Fruit fly (Drosophila melanogaster) whole organism, embryonic: Measurements from ENCODE around the gene CG8958.

Experiments
- Atf3 ChIP-seq: fragments of 200-800 bp; sonication (Bioruptor generic); optimal IDR thresholded peaks from 3 replicates; lab custom pipeline; 2016; ENCODE audit warnings: missing biosample characterization, missing genetic modification characterization
- B-H1 ChIP-seq: fragments of 200-800 bp; sonication (Bioruptor generic); IDR thresholded peaks from 3 replicates; pipeline ENCODE4 v1.3.6; 2022; ENCODE audit warnings: missing biosample characterization, missing genetic modification characterization
- Blimp-1 ChIP-seq: fragments of 200-800 bp; sonication (Bioruptor generic); optimal IDR thresholded peaks from 3 replicates; lab custom pipeline; 2018; ENCODE audit warnings: missing biosample characterization, missing genetic modification characterization, mild to moderate bottlenecking, moderate library complexity, missing genetic modification reagents
- C15 ChIP-seq: fragments of 200-800 bp; sonication (Bioruptor generic); IDR thresholded peaks from 3 replicates; pipeline ENCODE4 v1.3.6; 2022; ENCODE audit warnings: missing biosample characterization, missing genetic modification characterization
- CG10267 ChIP-seq: fragments of 200-800 bp; sonication (Bioruptor generic); optimal IDR thresholded peaks from 2 replicates; lab custom pipeline; 2018; ENCODE audit warnings: missing biosample characterization, mild to moderate bottlenecking, missing genetic modification characterization, moderate library complexity
- CG10321 ChIP-seq: fragments of 200-800 bp; sonication (Bioruptor generic); IDR thresholded peaks from 2 replicates; pipeline ENCODE4 v1.3.6; 2022; ENCODE audit warnings: missing biosample characterization, missing genetic modification characterization
- CG10431 ChIP-seq: fragments of 200-800 bp; sonication (Bioruptor generic); optimal IDR thresholded peaks from 3 replicates; lab custom pipeline; 2018; ENCODE audit warnings: missing biosample characterization, mild to moderate bottlenecking, missing genetic modification characterization
- CG10462 ChIP-seq: fragments of 200-800 bp; sonication (Bioruptor generic); optimal IDR thresholded peaks from 2 replicates; lab custom pipeline; 2016; ENCODE audit warnings: missing biosample characterization, missing genetic modification characterization
- CG11247 ChIP-seq: fragments of 200-800 bp; sonication (Bioruptor generic); IDR thresholded peaks from 2 replicates; pipeline ENCODE4 v1.3.6; 2022; ENCODE audit warnings: missing biosample characterization, missing genetic modification characterization
- CG14965 ChIP-seq: fragments of 200-800 bp; sonication (Bioruptor generic); optimal IDR thresholded peaks from 2 replicates; lab custom pipeline; 2016; ENCODE audit warnings: missing biosample characterization, missing genetic modification characterization, borderline replicate concordance
- CG15696 ChIP-seq: fragments of 200-800 bp; sonication (Bioruptor generic); optimal IDR thresholded peaks from 2 replicates; lab custom pipeline; 2019; ENCODE audit warnings: missing biosample characterization, mild to moderate bottlenecking, missing genetic modification characterization, moderate library complexity
- CG1602 ChIP-seq: fragments of 200-800 bp; sonication (Bioruptor generic); optimal IDR thresholded peaks from 3 replicates; lab custom pipeline; 2016; ENCODE audit warnings: missing biosample characterization, missing genetic modification characterization
- CG1603 ChIP-seq: fragments of 200-800 bp; sonication (Bioruptor generic); optimal IDR thresholded peaks from 2 replicates; lab custom pipeline; 2019; ENCODE audit warnings: missing biosample characterization, mild to moderate bottlenecking, missing genetic modification characterization, moderate library complexity
- CG17359 ChIP-seq: fragments of 200-800 bp; sonication (Bioruptor generic); optimal IDR thresholded peaks from 3 replicates; lab custom pipeline; 2018; ENCODE audit warnings: missing biosample characterization, mild to moderate bottlenecking, missing genetic modification characterization, moderate library complexity
- CG2875 ChIP-seq: fragments of 200-800 bp; sonication (Bioruptor generic); optimal IDR thresholded peaks from 2 replicates; lab custom pipeline; 2017; ENCODE audit warnings: missing biosample characterization, mild to moderate bottlenecking, missing genetic modification characterization, missing genetic modification reagents
- CG2889 ChIP-seq: fragments of 200-800 bp; sonication (Bioruptor generic); IDR thresholded peaks from 3 replicates; pipeline ENCODE4 v1.3.6; 2022; ENCODE audit warnings: missing biosample characterization, missing genetic modification characterization
- CG32532 ChIP-seq: fragments of 200-800 bp; sonication (Bioruptor generic); IDR thresholded peaks from 2 replicates; pipeline ENCODE4 v1.3.6; 2022; ENCODE audit warnings: missing biosample characterization, missing genetic modification characterization
- CG3847 ChIP-seq: fragments of 200-800 bp; sonication (Bioruptor generic); IDR thresholded peaks from 2 replicates; pipeline ENCODE4 v1.3.6; 2022; ENCODE audit warnings: missing biosample characterization, missing genetic modification characterization
- CG4424 ChIP-seq: fragments of 200-800 bp; sonication (Bioruptor generic); optimal IDR thresholded peaks from 3 replicates; lab custom pipeline; 2016; ENCODE audit warnings: missing biosample characterization, missing genetic modification characterization
- CG6254 ChIP-seq: fragments of 200-800 bp; sonication (Bioruptor generic); optimal IDR thresholded peaks from 3 replicates; lab custom pipeline; 2017; ENCODE audit warnings: mild to moderate bottlenecking, missing biosample characterization, missing genetic modification reagents, missing genetic modification characterization
- CG6813 ChIP-seq: fragments of 200-800 bp; sonication (Bioruptor generic); optimal IDR thresholded peaks from 2 replicates; lab custom pipeline; 2017; ENCODE audit warnings: missing biosample characterization, missing genetic modification characterization, mild to moderate bottlenecking, moderate library complexity, missing genetic modification reagents
- CG7271 ChIP-seq: fragments of 200-800 bp; sonication (Bioruptor generic); optimal IDR thresholded peaks from 2 replicates; lab custom pipeline; 2018; ENCODE audit warnings: missing biosample characterization, mild to moderate bottlenecking, missing genetic modification characterization, moderate library complexity
- CG9817 ChIP-seq: fragments of 200-800 bp; sonication (Bioruptor generic); optimal IDR thresholded peaks from 2 replicates; lab custom pipeline; 2018; ENCODE audit warnings: missing biosample characterization, mild to moderate bottlenecking, missing genetic modification characterization, moderate library complexity
- CG9932 ChIP-seq: fragments of 200-800 bp; sonication (Bioruptor generic); IDR thresholded peaks from 2 replicates; pipeline ENCODE4 v1.3.6; 2022; ENCODE audit warnings: missing biosample characterization, missing genetic modification characterization
- Doc3 ChIP-seq: fragments of 200-800 bp; sonication (Bioruptor generic); IDR thresholded peaks from 3 replicates; pipeline ENCODE4 v1.3.6; 2022; ENCODE audit warnings: missing biosample characterization, missing genetic modification characterization; ENCODE audit not compliant: partially characterized antibody
- Gug ChIP-seq: fragments of 200-800 bp; sonication (Bioruptor generic); IDR thresholded peaks from 4 replicates; pipeline ENCODE4 v1.3.6; 2022; ENCODE audit warnings: missing biosample characterization, missing genetic modification characterization
- Kr ChIP-seq: fragments of 200-800 bp; sonication (Bioruptor generic); optimal IDR thresholded peaks from 2 replicates; lab custom pipeline; 2017; ENCODE audit warnings: missing biosample characterization, mild to moderate bottlenecking, missing genetic modification characterization
- Lim3 ChIP-seq: fragments of 200-800 bp; sonication (Bioruptor generic); IDR thresholded peaks from 2 replicates; pipeline ENCODE4 v1.3.6; 2022; ENCODE audit warnings: missing biosample characterization, missing genetic modification characterization
- PHDP ChIP-seq: fragments of 200-800 bp; sonication (Bioruptor generic); optimal IDR thresholded peaks from 3 replicates; lab custom pipeline; 2018; ENCODE audit warnings: missing biosample characterization, mild to moderate bottlenecking, missing genetic modification characterization, moderate library complexity
- TFAM ChIP-seq: fragments of 200-800 bp; sonication (Bioruptor generic); optimal IDR thresholded peaks from 2 replicates; lab custom pipeline; 2017; ENCODE audit warnings: missing biosample characterization, missing genetic modification characterization, inconsistent platforms
- Trl ChIP-seq, 3 experiments: fragments of >200 bp in 2 of 3; fragments of 200-800 bp in 1 of 3; sonication (Bioruptor generic) in 1 of 3; optimal IDR thresholded peaks; 2 replicates in 1 of 3; 3 replicates in 2 of 3; lab custom pipeline; 2016 to 2017; ENCODE audit warnings: missing biosample characterization in 1 of 3, missing genetic modification characterization in 1 of 3
- Xbp1 ChIP-seq: fragments of 200-800 bp; sonication (Bioruptor generic); optimal IDR thresholded peaks from 3 replicates; lab custom pipeline; 2016; ENCODE audit warnings: missing biosample characterization, mild to moderate bottlenecking, missing genetic modification characterization
- abd-A ChIP-seq: fragments of 200-800 bp; sonication (Bioruptor generic); optimal IDR thresholded peaks from 3 replicates; lab custom pipeline; 2019; ENCODE audit warnings: missing biosample characterization, mild to moderate bottlenecking, missing genetic modification characterization, moderate library complexity
- ac ChIP-seq: fragments of 200-800 bp; sonication (Bioruptor generic); optimal IDR thresholded peaks from 3 replicates; lab custom pipeline; 2017; ENCODE audit warnings: missing biosample characterization, mild to moderate bottlenecking, missing genetic modification characterization
- bsh ChIP-seq, 2 experiments: fragments of 200-800 bp; sonication (Bioruptor generic); optimal IDR thresholded peaks; 2 replicates each; lab custom pipeline; 2017 to 2018; ENCODE audit warnings: mild to moderate bottlenecking in 2 of 2, missing biosample characterization in 2 of 2, missing genetic modification characterization in 2 of 2, moderate library complexity in 1 of 2
- cg ChIP-seq: fragments of 200-800 bp; sonication (Bioruptor generic); optimal IDR thresholded peaks from 3 replicates; lab custom pipeline; 2019; ENCODE audit warnings: missing biosample characterization, mild to moderate bottlenecking, missing genetic modification characterization, moderate library complexity
- chm ChIP-seq: fragments of 200-800 bp; sonication (Bioruptor generic); IDR thresholded peaks from 2 replicates; pipeline ENCODE4 v1.3.6; 2022; ENCODE audit warnings: missing biosample characterization, missing genetic modification characterization
- crol ChIP-seq: fragments of 200-800 bp; sonication (Bioruptor generic); IDR thresholded peaks from 2 replicates; pipeline ENCODE4 v1.3.6; 2022; ENCODE audit warnings: missing biosample characterization, missing genetic modification characterization
- ems ChIP-seq: fragments of 200-800 bp; sonication (Bioruptor generic); optimal IDR thresholded peaks from 3 replicates; lab custom pipeline; 2016; ENCODE audit warnings: missing biosample characterization, missing genetic modification characterization
- kni ChIP-seq: fragments of 200-800 bp; sonication (Bioruptor generic); optimal IDR thresholded peaks from 3 replicates; lab custom pipeline; 2017; ENCODE audit warnings: mild to moderate bottlenecking, missing biosample characterization, missing genetic modification reagents, missing genetic modification characterization
- onecut ChIP-seq: fragments of 200-800 bp; sonication (Bioruptor generic); IDR thresholded peaks from 2 replicates; pipeline ENCODE4 v1.3.6; 2022; ENCODE audit warnings: missing biosample characterization, missing genetic modification characterization
- pnt ChIP-seq: fragments of 200-800 bp; sonication (Bioruptor generic); optimal IDR thresholded peaks from 3 replicates; lab custom pipeline; 2016; ENCODE audit warnings: missing biosample characterization, missing genetic modification characterization
- ro ChIP-seq: fragments of 200-800 bp; sonication (Bioruptor generic); IDR thresholded peaks from 2 replicates; pipeline ENCODE4 v1.3.6; 2022; ENCODE audit warnings: missing biosample characterization, missing genetic modification characterization
- sens-2 ChIP-seq: fragments of 200-800 bp; sonication (Bioruptor generic); IDR thresholded peaks from 2 replicates; pipeline ENCODE4 v1.3.6; 2022; ENCODE audit warnings: missing biosample characterization, missing genetic modification characterization
- sob ChIP-seq: fragments of 200-800 bp; sonication (Bioruptor generic); IDR thresholded peaks from 2 replicates; pipeline ENCODE4 v1.3.6; 2022; ENCODE audit warnings: missing biosample characterization, missing genetic modification characterization
- tx ChIP-seq: fragments of 200-800 bp; sonication (Bioruptor generic); optimal IDR thresholded peaks from 2 replicates; lab custom pipeline; 2016; ENCODE audit warnings: missing biosample characterization, missing genetic modification characterization
- yki ChIP-seq: fragments of >200 bp; optimal IDR thresholded peaks from 3 replicates; lab custom pipeline; 2018

Gene CG8958

DNA sequence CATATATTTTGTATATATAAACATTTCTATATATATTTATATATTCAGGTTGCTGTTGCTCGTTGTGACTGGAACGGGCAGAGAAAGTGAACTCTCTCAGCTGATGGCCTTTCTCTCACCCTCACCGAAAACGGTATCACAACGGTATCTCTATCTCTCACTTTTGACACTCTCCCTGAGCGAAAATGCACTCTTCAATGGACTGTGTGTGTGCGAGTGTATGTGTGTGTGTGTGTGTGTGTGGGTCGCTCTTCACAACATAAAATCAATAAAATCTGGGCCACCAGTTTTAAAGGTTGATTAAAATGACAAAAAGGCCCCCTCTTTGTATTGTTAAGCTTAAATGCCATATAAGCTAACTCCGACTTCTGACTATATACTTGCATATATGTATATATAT, 4.5 kb downstream of the CG8958 start (continued):
- no peak for TF ChIP-seq CG7271 (tag; lab: Kevin White, UChicago)
- TF ChIP-seq yki (lab: Kevin White, UChicago): peak; percentile 13
- TF ChIP-seq B-H1 (GFP tag; lab: Robert Waterston, UW): no peak
- TF ChIP-seq Gug (GFP tag; lab: Robert Waterston, UW): no peak
- TF ChIP-seq CG32532: no peak
- TF ChIP-seq CG10431: no peak
- TF ChIP-seq PHDP (tag; lab: Kevin White, UChicago): no peak
- no peak for TF ChIP-seq CG3847 (GFP tag; lab: Robert Waterston, UW)
- no peak for TF ChIP-seq pnt
- TF ChIP-seq CG11247 (GFP tag; lab: Robert Waterston, UW): no peak
- no peak for TF ChIP-seq Xbp1 (GFP tag; lab: Kevin White, UChicago)
- no peak for TF ChIP-seq CG15696
- no peak for TF ChIP-seq CG17359
- peak; percentile 95 for TF ChIP-seq onecut (GFP tag; lab: Robert Waterston, UW)
- TF ChIP-seq C15 (GFP tag; lab: Robert Waterston, UW): no peak
- TF ChIP-seq cg: peak; percentile 75
- peak; percentile 21 for TF ChIP-seq abd-A (tag; lab: Kevin White, UChicago)
- no peak for TF ChIP-seq ac (GFP tag; lab: Kevin White, UChicago)
- TF ChIP-seq CG9817 (tag; lab: Kevin White, UChicago): no peak
- TF ChIP-seq bsh (GFP tag; optimal IDR thresholded peaks at IDR 0.05; lab: Kevin White, UChicago): no peak
- TF ChIP-seq crol: no peak
- TF ChIP-seq Blimp-1 (GFP tag; lab: Kevin White, UChicago): peak; percentile 49
- no peak for TF ChIP-seq CG1602 (GFP tag; lab: Kevin White, UChicago)
- TF ChIP-seq Atf3: no peak
- TF ChIP-seq CG14965: no peak
- no peak for TF ChIP-seq chm (GFP tag; lab: Robert Waterston, UW)
- no peak for TF ChIP-seq CG10267 (tag; lab: Kevin White, UChicago)
- no peak for TF ChIP-seq CG6813 (GFP tag; lab: Kevin White, UChicago)
- TF ChIP-seq kni (GFP tag; lab: Kevin White, UChicago): peak; percentile 2
- TF ChIP-seq sens-2 (GFP tag; lab: Robert Waterston, UW): no peak
- TF ChIP-seq Kr: no peak
- TF ChIP-seq CG2875: no peak
- peak; percentile 65 to 75 for TF ChIP-seq Trl (optimal IDR thresholded peaks at IDR 0.05; lab: Kevin White, UChicago)
- TF ChIP-seq Trl (GFP tag; optimal IDR thresholded peaks at IDR 0.05; lab: Kevin White, UChicago): no peak
- no peak for TF ChIP-seq TFAM (GFP tag; lab: Kevin White, UChicago)
- no peak for TF ChIP-seq tx (GFP tag; lab: Kevin White, UChicago)
- TF ChIP-seq CG10462 (GFP tag; lab: Kevin White, UChicago): no peak
- TF ChIP-seq Doc3 (GFP tag; lab: Robert Waterston, UW): no peak
- no peak for TF ChIP-seq CG2889
- no peak for TF ChIP-seq Lim3 (GFP tag; lab: Robert Waterston, UW)
- TF ChIP-seq CG10321 (GFP tag; lab: Robert Waterston, UW): no peak
- no peak for TF ChIP-seq CG9932 (GFP tag; lab: Robert Waterston, UW)
- TF ChIP-seq sob (GFP tag; lab: Robert Waterston, UW): no peak
- no peak for TF ChIP-seq CG1603 (tag; lab: Kevin White, UChicago)
- TF ChIP-seq CG6254: no peak
- TF ChIP-seq ems (GFP tag; lab: Kevin White, UChicago): no peak
- no peak for TF ChIP-seq CG4424 (GFP tag; lab: Kevin White, UChicago)
- TF ChIP-seq ro (GFP tag; lab: Robert Waterston, UW): no peak
